Fruit fly (Drosophila melanogaster): ENCODE results near the gene CG42750.

CG42750 gene

DNA sequence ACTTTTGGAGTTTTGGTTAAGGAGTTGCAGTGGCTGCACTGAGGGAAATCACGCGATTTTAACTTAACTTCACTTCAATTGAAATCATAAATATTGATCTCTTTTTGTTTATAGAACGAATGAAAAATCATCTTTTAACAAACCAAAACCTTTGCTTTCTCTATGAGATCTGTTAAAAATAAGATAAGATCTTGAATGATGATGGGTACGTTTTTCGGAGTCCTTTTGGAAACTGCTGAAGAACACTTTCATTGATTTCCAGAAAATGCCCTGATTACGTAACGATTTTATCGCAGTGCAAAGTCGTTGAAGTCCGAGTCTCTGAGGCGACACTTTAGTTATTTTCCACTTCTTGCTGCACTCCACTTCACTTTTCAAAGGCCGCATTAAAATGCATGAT, 36.7 kb upstream of the CG42750 start (continued):
- TF ChIP-seq CG7928 (GFP tag; optimal IDR thresholded peaks at IDR 0.05) (no peak), jing (GFP tag; optimal IDR thresholded peaks at IDR 0.05) (peak; percentile 39), eyg (GFP tag; optimal IDR thresholded peaks at IDR 0.05) (no peak), CG12236 (GFP tag; optimal IDR thresholded peaks at IDR 0.05) (peak; percentile 29), CG9437 (GFP tag; optimal IDR thresholded peaks at IDR 0.05) (peak; percentile 38), pum (GFP tag; optimal IDR thresholded peaks at IDR 0.05) (peak; percentile 41), al (GFP tag; IDR thresholded peaks at IDR 0.05) (no peak), Spps (tag; optimal IDR thresholded peaks at IDR 0.05) (peak; percentile 63), CG3065 (GFP tag; optimal IDR thresholded peaks at IDR 0.05) (no peak), lbe (GFP tag; optimal IDR thresholded peaks at IDR 0.05) (peak; percentile 70), CG11456 (GFP tag; IDR thresholded peaks at IDR 0.05) (no peak), kah (GFP tag; optimal IDR thresholded peaks at IDR 0.05) (no peak), Aef1 (GFP tag; IDR thresholded peaks at IDR 0.05) (no peak), CG14710 (tag; optimal IDR thresholded peaks at IDR 0.05) (peak; percentile 68), fru (optimal IDR thresholded peaks at IDR 0.05) (no peak), insv (GFP tag; optimal IDR thresholded peaks at IDR 0.05) (no peak), oc (tag; optimal IDR thresholded peaks at IDR 0.05) (peak; percentile 40), Ravus (GFP tag; IDR thresholded peaks at IDR 0.05) (no peak), tio (GFP tag; optimal IDR thresholded peaks at IDR 0.05) (peak; percentile 35), pfk (GFP tag; optimal IDR thresholded peaks at IDR 0.05) (no peak), Drgx (GFP tag; IDR thresholded peaks at IDR 0.05) (peak; percentile 67), CG2116 (GFP tag; optimal IDR thresholded peaks at IDR 0.05) (no peak), chif (GFP tag; optimal IDR thresholded peaks at IDR 0.05) (peak; percentile 5 to 58), tup (GFP tag; optimal IDR thresholded peaks at IDR 0.05) (no peak), Trl (optimal IDR thresholded peaks at IDR 0.05) (no peak), Trl (GFP tag; optimal IDR thresholded peaks at IDR 0.05) (peak; percentile 5), CG12219 (GFP tag; optimal IDR thresholded peaks at IDR 0.05) (peak; percentile 15), CG2678 (tag; optimal IDR thresholded peaks at IDR 0.05) (peak; percentile 62), NfI (GFP tag; optimal IDR thresholded peaks at IDR 0.05) (no peak), Hsf (GFP tag; optimal IDR thresholded peaks at IDR 0.05) (peak; percentile 29), CG4360 (GFP tag; IDR thresholded peaks at IDR 0.05) (no peak), cad (GFP tag; optimal IDR thresholded peaks at IDR 0.05) (no peak), CG4820 (GFP tag; optimal IDR thresholded peaks at IDR 0.05) (peak; percentile 37), CG10959 (GFP tag; IDR thresholded peaks at IDR 0.05) (0 out of 2 replicates have a peak, but pooled peaks have one; percentile 11), Gug (GFP tag; IDR thresholded peaks at IDR 0.05) (no peak), twi (tag; optimal IDR thresholded peaks at IDR 0.05) (peak; percentile 21), Dfd (GFP tag; optimal IDR thresholded peaks at IDR 0.05) (no peak), disco-r (GFP tag; optimal IDR thresholded peaks at IDR 0.05) (no peak), sd (tag; optimal IDR thresholded peaks at IDR 0.05) (no peak), CG15601 (tag; optimal IDR thresholded peaks at IDR 0.05) (peak; percentile 61), Atf-2 (GFP tag; optimal IDR thresholded peaks at IDR 0.05) (peak; percentile 41), org-1 (GFP tag; optimal IDR thresholded peaks at IDR 0.05) (peak; percentile 45), CG7556 (GFP tag; optimal IDR thresholded peaks at IDR 0.05) (peak; percentile 54), lilli (GFP tag; optimal IDR thresholded peaks at IDR 0.05) (no peak), B-H1 (GFP tag; IDR thresholded peaks at IDR 0.05) (no peak), CG10979 (tag; optimal IDR thresholded peaks at IDR 0.05) (peak; percentile 81), Nf-YB (GFP tag; optimal IDR thresholded peaks at IDR 0.05) (peak; percentile 16), Bteb2 (GFP tag; optimal IDR thresholded peaks at IDR 0.05) (no peak), nom (GFP tag; optimal IDR thresholded peaks at IDR 0.05) (peak; percentile 60), Lhr (GFP tag; optimal IDR thresholded peaks at IDR 0.05) (peak; percentile 45), Hr3 (GFP tag; optimal IDR thresholded peaks at IDR 0.05) (peak; percentile 20), trem (tag; optimal IDR thresholded peaks at IDR 0.05) (peak; percentile 39), Ets65A (GFP tag) (no peak)

Data from whole organism, embryonic.